Worm (Caenorhabditis elegans) whole organism, young adult: ENCODE data around the gene srh-173.

Experiments used
- F22D6.2 ChIP-seq: sonication (generic microtip); optimal IDR thresholded peaks from 2 replicates; lab custom pipeline; 2016; ENCODE audit warnings: mild to moderate bottlenecking, missing genetic modification characterization, missing compliant biosample characterization
- ama-1 ChIP-seq, 3 experiments: fragments of 150-350 bp in 1 of 3; sonication (generic microtip) in 2 of 3; optimal IDR thresholded peaks; 2 replicates each; lab custom pipeline; 2014 to 2018; ENCODE audit warnings: missing biosample characterization in 2 of 3, missing genetic modification characterization in 2 of 3, missing genetic modification reagents in 2 of 3
- ceh-40 ChIP-seq: fragments of 200-800 bp; sonication (Bioruptor generic); IDR thresholded peaks from 2 replicates; pipeline ENCODE4 v1.3.6; 2022; ENCODE audit warnings: missing genetic modification characterization, missing compliant biosample characterization
- hlh-12 ChIP-seq: sonication (generic microtip); optimal IDR thresholded peaks from 2 replicates; lab custom pipeline; 2016; ENCODE audit warnings: missing genetic modification characterization, missing compliant biosample characterization
- lin-40 ChIP-seq: sonication (generic microtip); optimal IDR thresholded peaks from 2 replicates; lab custom pipeline; 2016; ENCODE audit warnings: missing genetic modification characterization, mild to moderate bottlenecking, missing compliant biosample characterization, missing genotype, missing genetic modification reagents
- madf-10 ChIP-seq: sonication (generic microtip); optimal IDR thresholded peaks from 2 replicates; lab custom pipeline; 2016; ENCODE audit warnings: mild to moderate bottlenecking, missing genetic modification characterization, missing compliant biosample characterization
- rpc-1 ChIP-seq, 2 experiments: fragments of 150-350 bp in 1 of 2; sonication (generic microtip) in 1 of 2; optimal IDR thresholded peaks; 2 replicates each; lab custom pipeline; 2014 to 2018; ENCODE audit warnings: missing biosample characterization in 1 of 2, missing genetic modification characterization in 1 of 2, missing genetic modification reagents in 1 of 2, missing genotype in 1 of 2
- sdz-38 ChIP-seq: sonication (generic microtip); optimal IDR thresholded peaks from 2 replicates; lab custom pipeline; 2016; ENCODE audit warnings: missing genotype, missing genetic modification characterization, missing compliant biosample characterization
- snpc-1.3 ChIP-seq: sonication (generic microtip); optimal IDR thresholded peaks from 2 replicates; lab custom pipeline; 2017; ENCODE audit warnings: missing genetic modification characterization, mild to moderate bottlenecking, missing compliant biosample characterization, antibody characterized with exemption, moderate library complexity, missing genotype, missing genetic modification reagents; ENCODE audit not compliant: insufficient read depth
- tbp1 ChIP-seq: fragments of 200-800 bp; sonication (Bioruptor generic); optimal IDR thresholded peaks from 2 replicates; lab custom pipeline; 2018; ENCODE audit warnings: mild to moderate bottlenecking, missing genetic modification characterization, missing compliant biosample characterization
- unc-130 ChIP-seq: sonication (generic microtip); optimal IDR thresholded peaks from 2 replicates; lab custom pipeline; 2016; ENCODE audit warnings: missing genetic modification reagents, missing genetic modification characterization, missing compliant biosample characterization
- ztf-28 ChIP-seq: fragments of 200-800 bp; sonication (Bioruptor generic); IDR thresholded peaks from 2 replicates; pipeline ENCODE4 v1.3.6; 2022; ENCODE audit warnings: missing genetic modification reagents, missing genetic modification characterization, missing compliant biosample characterization

DNA sequence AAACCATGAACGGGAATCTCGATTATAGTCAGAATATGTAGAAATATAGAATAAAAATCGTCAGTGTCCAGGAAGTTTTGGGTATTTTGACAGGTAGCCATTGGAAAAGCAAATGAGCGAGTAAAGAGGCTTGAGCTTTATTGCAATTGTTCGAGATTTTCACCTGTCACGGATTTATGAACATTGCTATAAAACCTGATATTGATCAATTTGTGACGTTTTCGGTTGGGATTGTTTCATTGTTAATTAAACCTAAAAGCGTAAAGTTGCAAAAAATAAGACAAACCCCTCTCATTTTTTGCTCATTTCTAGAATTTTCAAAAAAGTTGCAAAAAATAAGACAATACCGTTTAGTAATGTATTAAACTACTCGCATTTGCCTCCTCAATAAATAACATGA, 5.1 kb downstream of the srh-173 start, which contains the start of gene srh-183:
- TF ChIP-seq sdz-38 (tag; lab: Kevin White, UChicago) (no peak), unc-130 (GFP tag; lab: Kevin White, UChicago) (no peak), tbp1 (no peak), ama-1 (optimal IDR thresholded peaks at IDR 0.05; lab: Kevin White, UChicago) (no peak), ama-1 (GFP tag; optimal IDR thresholded peaks at IDR 0.05; lab: Kevin White, UChicago) (no peak), ceh-40 (GFP tag; lab: Robert Waterston, UW) (no peak), hlh-12 (no peak), F22D6.2 (no peak), lin-40 (tag; lab: Kevin White, UChicago) (no peak), madf-10 (no peak), snpc-1.3 (tag; lab: Kevin White, UChicago) (no peak), ztf-28 (GFP tag; lab: Robert Waterston, UW) (no peak), rpc-1 (optimal IDR thresholded peaks at IDR 0.05; lab: Kevin White, UChicago) (no peak), rpc-1 (tag; optimal IDR thresholded peaks at IDR 0.05; lab: Kevin White, UChicago) (no peak)
